Worm (Caenorhabditis elegans) whole organism, midembryonic: ENCODE measurements around the gene Y54E2A.4.

Source experiments
- T22C8.4 ChIP-seq: fragments of 200-800 bp; sonication (Bioruptor generic); IDR thresholded peaks from 2 replicates; pipeline ENCODE4 v1.3.6; 2022; ENCODE audit warnings: missing genetic modification characterization, missing compliant biosample characterization
- cog-1 ChIP-seq: sonication (generic microtip); optimal IDR thresholded peaks from 2 replicates; lab custom pipeline; 2016; ENCODE audit warnings: missing genetic modification characterization, missing compliant biosample characterization
- flt-1 ChIP-seq: fragments of 200-800 bp; sonication (Bioruptor generic); IDR thresholded peaks from 2 replicates; pipeline ENCODE4 v1.3.6; 2022; ENCODE audit warnings: missing genetic modification characterization, missing compliant biosample characterization
- klf-2 ChIP-seq: fragments of 200-800 bp; sonication (Bioruptor generic); conservative IDR thresholded peaks from 2 replicates; pipeline ENCODE4 v1.3.6; 2022; ENCODE audit warnings: missing genetic modification reagents, missing genetic modification characterization, missing compliant biosample characterization
- med-1 ChIP-seq: sonication (generic microtip); optimal IDR thresholded peaks from 2 replicates; lab custom pipeline; 2017; ENCODE audit warnings: missing genetic modification characterization, mild to moderate bottlenecking, missing compliant biosample characterization, antibody characterized with exemption, missing genetic modification reagents; ENCODE audit not compliant: insufficient read depth
- ref-1 ChIP-seq: fragments of 200-800 bp; sonication (Bioruptor generic); conservative IDR thresholded peaks from 2 replicates; pipeline ENCODE4 v1.3.6; 2022; ENCODE audit warnings: missing genetic modification reagents, missing genetic modification characterization, missing compliant biosample characterization
- ztf-23 ChIP-seq: fragments of 200-800 bp; sonication (Bioruptor generic); IDR thresholded peaks from 2 replicates; pipeline ENCODE4 v1.3.6; 2022; ENCODE audit warnings: missing genetic modification reagents, missing genetic modification characterization, missing compliant biosample characterization
- ztf-29 ChIP-seq: fragments of 200-800 bp; sonication (Bioruptor generic); IDR thresholded peaks from 2 replicates; pipeline ENCODE4 v1.3.6; 2022; ENCODE audit warnings: missing genetic modification reagents, missing genetic modification characterization, missing compliant biosample characterization

- TF ChIP-seq ztf-29 (GFP tag; lab: Robert Waterston, UW) = no peak
- no peak for TF ChIP-seq flt-1 (GFP tag; lab: Robert Waterston, UW)
- TF ChIP-seq ztf-23 (GFP tag; lab: Robert Waterston, UW) = no peak
- TF ChIP-seq klf-2 (GFP tag; lab: Robert Waterston, UW) = no peak
- no peak for TF ChIP-seq cog-1 (tag; lab: Kevin White, UChicago)
- no peak for TF ChIP-seq med-1 (GFP tag; lab: Kevin White, UChicago)
- no peak for TF ChIP-seq ref-1 (GFP tag; lab: Robert Waterston, UW)
- no peak for TF ChIP-seq T22C8.4 (GFP tag; lab: Robert Waterston, UW)
Observed at ce11 chrII:14798047-14798522, 43.7 kb downstream of the Y54E2A.4 start, which contains the start of gene tbc-20.
